Worm (Caenorhabditis elegans) whole organism, L4/young adult: ENCODE data around the gene pho-14.
"Not testable (repeated sequence)": the region's sequence is repeated elsewhere in the genome, so short reads cannot be mapped to it uniquely, and the experiment has no call there.

Source experiments
- W03F9.2 ChIP-seq: fragments of 150-350 bp; optimal IDR thresholded peaks from 2 replicates; lab custom pipeline; 2014; ENCODE audit warnings: missing biosample characterization, missing genetic modification characterization
- dao-5 ChIP-seq: sonication (generic microtip); optimal IDR thresholded peaks from 2 replicates; lab custom pipeline; 2016; ENCODE audit warnings: missing genotype, missing genetic modification characterization, moderate library complexity, missing compliant biosample characterization
- him-1 ChIP-seq: sonication (generic microtip); optimal IDR thresholded peaks from 2 replicates; lab custom pipeline; 2016; ENCODE audit warnings: missing genotype, missing genetic modification reagents, missing genetic modification characterization, missing compliant biosample characterization

DNA sequence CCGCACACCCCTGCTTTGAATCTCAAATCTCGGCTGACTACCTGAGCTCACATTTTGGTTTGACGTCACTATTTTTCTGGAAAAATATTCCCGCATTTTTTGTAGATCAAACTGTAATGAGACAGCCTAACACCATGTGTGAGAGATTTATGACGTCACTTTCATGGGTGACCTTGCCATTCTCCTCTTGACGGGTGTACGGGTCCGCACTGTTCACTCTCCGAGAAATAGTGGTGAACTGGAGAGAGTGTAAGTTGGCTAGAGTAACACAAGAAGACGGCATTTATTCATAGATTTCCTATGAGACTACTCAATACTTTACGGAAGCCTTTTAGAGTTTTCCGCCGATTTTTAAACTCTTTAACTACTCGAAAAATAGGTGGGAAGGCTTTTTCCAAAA is 45.9 kb downstream of the pho-14 start, which contains the start of gene K02E7.7:
- not testable (repeated sequence) for TF ChIP-seq W03F9.2; him-1 (tag; lab: Kevin White, UChicago); dao-5 (tag; lab: Kevin White, UChicago)
